Fruit fly (Drosophila melanogaster) whole organism, wandering third instar larva: ENCODE results near the gene BG642312.

Experiments
- Abd-B ChIP-seq: fragments of >200 bp; optimal IDR thresholded peaks from 2 replicates; lab custom pipeline; 2017; ENCODE audit warnings: missing biosample characterization, missing genetic modification characterization
- CG32264 ChIP-seq: fragments of 200-800 bp; sonication (Bioruptor generic); optimal IDR thresholded peaks from 2 replicates; lab custom pipeline; 2016; ENCODE audit warnings: missing biosample characterization, missing genetic modification characterization
- CG9705 ChIP-seq: fragments of 200-800 bp; sonication (Bioruptor generic); optimal IDR thresholded peaks from 2 replicates; lab custom pipeline; 2018; ENCODE audit warnings: missing biosample characterization, mild to moderate bottlenecking, missing genetic modification characterization
- CrebA ChIP-seq: fragments of 200-800 bp; sonication (Bioruptor generic); optimal IDR thresholded peaks from 2 replicates; lab custom pipeline; 2016; ENCODE audit warnings: missing biosample characterization, mild to moderate bottlenecking, missing genetic modification characterization, borderline replicate concordance
- Dfd ChIP-seq: fragments of >200 bp; optimal IDR thresholded peaks from 2 replicates; lab custom pipeline; 2017; ENCODE audit warnings: missing biosample characterization, missing genetic modification characterization
- Dif ChIP-seq: fragments of 200-275, 200-300 bp; sonication (Bioruptor generic); optimal IDR thresholded peaks from 2 replicates; lab custom pipeline; 2018; ENCODE audit warnings: missing biosample characterization, missing genetic modification characterization; ENCODE audit not compliant: partially characterized antibody
- GATAd ChIP-seq: sonication (Bioruptor generic); optimal IDR thresholded peaks from 2 replicates; lab custom pipeline; 2016; ENCODE audit warnings: missing biosample characterization, missing genetic modification characterization
- HLH106 ChIP-seq: fragments of 200-800 bp; optimal IDR thresholded peaks from 3 replicates; lab custom pipeline; 2019; ENCODE audit warnings: missing biosample characterization, mild to moderate bottlenecking, missing genetic modification characterization, moderate library complexity
- Hnf4 ChIP-seq: fragments of 200-800 bp; sonication (Bioruptor generic); optimal IDR thresholded peaks from 2 replicates; lab custom pipeline; 2016; ENCODE audit warnings: missing biosample characterization, mild to moderate bottlenecking, missing genetic modification characterization
- Hr78 ChIP-seq: fragments of >200 bp; optimal IDR thresholded peaks from 2 replicates; lab custom pipeline; 2017; ENCODE audit warnings: missing biosample characterization, missing genetic modification characterization
- Hr83 ChIP-seq: fragments of 200-300 bp; sonication (Bioruptor generic); optimal IDR thresholded peaks from 2 replicates; lab custom pipeline; 2016; ENCODE audit warnings: missing biosample characterization, mild to moderate bottlenecking, missing genetic modification characterization, moderate library complexity; ENCODE audit not compliant: poor library complexity, severe bottlenecking
- Jra ChIP-seq: sonication (Bioruptor generic); optimal IDR thresholded peaks from 2 replicates; lab custom pipeline; 2016; ENCODE audit warnings: missing biosample characterization, missing genetic modification characterization
- Mio ChIP-seq: sonication (Bioruptor generic); optimal IDR thresholded peaks from 2 replicates; lab custom pipeline; 2016; ENCODE audit warnings: missing biosample characterization, missing genetic modification characterization
- Myc ChIP-seq: fragments of >200 bp; optimal IDR thresholded peaks from 2 replicates; lab custom pipeline; 2017
- N ChIP-seq: fragments of >200 bp; optimal IDR thresholded peaks from 2 replicates; lab custom pipeline; 2018; ENCODE audit warnings: missing biosample characterization, missing external identifiers, missing genetic modification characterization
- OdsH ChIP-seq: fragments of 200-800 bp; sonication (Bioruptor generic); optimal IDR thresholded peaks from 2 replicates; lab custom pipeline; 2016; ENCODE audit warnings: missing biosample characterization, mild to moderate bottlenecking, missing genetic modification characterization
- Rel ChIP-seq, 2 experiments: fragments of 200-800 bp; sonication (Bioruptor generic) in 1 of 2; optimal IDR thresholded peaks; 2 replicates in 1 of 2; 3 replicates in 1 of 2; lab custom pipeline; 2016 to 2019; ENCODE audit warnings: mild to moderate bottlenecking in 2 of 2, missing biosample characterization in 2 of 2, missing genetic modification characterization in 2 of 2, moderate library complexity in 1 of 2
- Sp1 ChIP-seq: fragments of 200-800 bp; sonication (Bioruptor generic); optimal IDR thresholded peaks from 3 replicates; lab custom pipeline; 2019; ENCODE audit warnings: missing biosample characterization, mild to moderate bottlenecking, missing genetic modification characterization, moderate library complexity
- Vsx2 ChIP-seq: fragments of 200-300, 225-300 bp; sonication (Bioruptor generic); optimal IDR thresholded peaks from 2 replicates; lab custom pipeline; 2018; ENCODE audit warnings: missing biosample characterization, missing genetic modification characterization; ENCODE audit not compliant: partially characterized antibody
- br ChIP-seq: fragments of 200-800 bp; sonication (Bioruptor generic); optimal IDR thresholded peaks from 2 replicates; lab custom pipeline; 2016; ENCODE audit warnings: missing biosample characterization, missing genetic modification characterization
- brk ChIP-seq: fragments of 200-800 bp; sonication (Bioruptor generic); optimal IDR thresholded peaks from 2 replicates; lab custom pipeline; 2016; ENCODE audit warnings: missing biosample characterization, mild to moderate bottlenecking, missing genetic modification characterization
- dl ChIP-seq, 2 experiments: fragments of 175-275, 200-275 bp in 1 of 2; fragments of 200-275 bp in 1 of 2; sonication (Bioruptor generic); optimal IDR thresholded peaks; lab custom pipeline; 2018; ENCODE audit warnings: mild to moderate bottlenecking in 2 of 2, missing biosample characterization in 2 of 2, missing genetic modification characterization in 2 of 2, moderate library complexity in 2 of 2; ENCODE audit not compliant: partially characterized antibody in 2 of 2, insufficient read depth in 1 of 2
- dmrt93B ChIP-seq: fragments of 200-800 bp; sonication (Bioruptor generic); optimal IDR thresholded peaks from 2 replicates; lab custom pipeline; 2018; ENCODE audit warnings: missing biosample characterization, mild to moderate bottlenecking, missing genetic modification characterization
- dsf ChIP-seq: sonication (Bioruptor generic); optimal IDR thresholded peaks from 2 replicates; lab custom pipeline; 2016; ENCODE audit warnings: missing biosample characterization, missing genetic modification characterization, borderline replicate concordance
- ey ChIP-seq: fragments of 200-800 bp; sonication (Bioruptor generic); optimal IDR thresholded peaks from 2 replicates; lab custom pipeline; 2016; ENCODE audit warnings: missing biosample characterization, missing genetic modification characterization
- foxo ChIP-seq, 2 experiments: fragments of 200-800 bp; sonication (Bioruptor generic); optimal IDR thresholded peaks; 2 replicates in 1 of 2; 3 replicates in 1 of 2; lab custom pipeline; 2016 to 2017; ENCODE audit warnings: missing biosample characterization in 2 of 2, missing genetic modification characterization in 2 of 2
- fru ChIP-seq: fragments of 200-800 bp; sonication (Bioruptor generic); optimal IDR thresholded peaks from 3 replicates; lab custom pipeline; 2016; ENCODE audit warnings: missing biosample characterization, mild to moderate bottlenecking, missing genetic modification characterization
- h ChIP-seq: fragments of 200-800 bp; sonication (Bioruptor generic); optimal IDR thresholded peaks from 3 replicates; lab custom pipeline; 2016; ENCODE audit warnings: missing biosample characterization, mild to moderate bottlenecking, missing genetic modification characterization
- jim ChIP-seq: fragments of 175-275, 200-325 bp; sonication (Bioruptor generic); optimal IDR thresholded peaks from 2 replicates; lab custom pipeline; 2016; ENCODE audit warnings: missing biosample characterization, mild to moderate bottlenecking, missing genetic modification characterization
- lola ChIP-seq: fragments of >200 bp; optimal IDR thresholded peaks from 2 replicates; lab custom pipeline; 2017; ENCODE audit warnings: missing biosample characterization, missing genetic modification characterization
- pan ChIP-seq: fragments of >200 bp; optimal IDR thresholded peaks from 2 replicates; lab custom pipeline; 2017
- psq ChIP-seq: fragments of 200-800 bp; sonication (Bioruptor generic); optimal IDR thresholded peaks from 3 replicates; lab custom pipeline; 2017; ENCODE audit warnings: missing biosample characterization, mild to moderate bottlenecking, missing genetic modification characterization, moderate library complexity
- rgr ChIP-seq: fragments of 200-800 bp; sonication (Bioruptor generic); optimal IDR thresholded peaks from 3 replicates; lab custom pipeline; 2016; ENCODE audit warnings: missing biosample characterization, mild to moderate bottlenecking, missing genetic modification characterization
- sage ChIP-seq: fragments of 200-800 bp; sonication (Bioruptor generic); optimal IDR thresholded peaks from 2 replicates; lab custom pipeline; 2016; ENCODE audit warnings: missing biosample characterization, mild to moderate bottlenecking, missing genetic modification characterization
- sv ChIP-seq: fragments of 200-800 bp; sonication (Bioruptor generic); optimal IDR thresholded peaks from 3 replicates; lab custom pipeline; 2016; ENCODE audit warnings: missing biosample characterization, missing genetic modification characterization
- tai ChIP-seq: sonication (Bioruptor generic); optimal IDR thresholded peaks from 2 replicates; lab custom pipeline; 2016; ENCODE audit warnings: missing biosample characterization, missing genetic modification characterization
- usp ChIP-seq: fragments of >200 bp; optimal IDR thresholded peaks from 2 replicates; lab custom pipeline; 2017; ENCODE audit warnings: missing biosample characterization, missing genetic modification characterization
- woc ChIP-seq: sonication (Bioruptor generic); optimal IDR thresholded peaks from 2 replicates; lab custom pipeline; 2016; ENCODE audit warnings: missing biosample characterization, mild to moderate bottlenecking, missing genetic modification characterization

The BG642312 gene

DNA sequence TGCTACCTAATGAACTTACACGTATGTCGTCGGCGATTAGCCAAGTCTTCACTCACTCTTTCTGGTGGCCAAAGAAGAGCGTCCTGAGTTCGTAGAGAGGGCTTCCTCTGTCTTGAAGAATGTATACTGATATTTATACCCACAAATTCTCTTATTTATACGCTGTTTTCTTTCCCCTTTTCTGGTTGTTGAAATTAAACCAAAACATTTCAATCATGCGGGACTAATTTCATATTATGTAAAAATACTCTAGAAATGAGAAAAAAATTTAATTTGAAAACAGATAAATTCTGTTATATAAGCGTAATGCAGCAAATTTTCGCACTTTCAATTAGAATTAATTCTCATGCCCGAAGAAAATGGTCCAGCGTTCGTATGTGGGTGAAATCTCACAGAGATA is at the start of gene BG642312:
TSS of gene BG642312 (minus strand) at position 101 of the 400 bp plus-strand sequence.
- TF ChIP-seq Jra (GFP tag; lab: Kevin White, UChicago): no peak
- no peak for TF ChIP-seq Dif (GFP tag; lab: Kevin White, UChicago)
- TF ChIP-seq N (GFP tag; lab: Kevin White, UChicago): no peak
- no peak for TF ChIP-seq dl (GFP tag; optimal IDR thresholded peaks at IDR 0.05; lab: Kevin White, UChicago; ENCODE audit: insufficient read depth in 1 of 2, partially characterized antibody in 2 of 2)
- TF ChIP-seq CrebA (GFP tag; lab: Kevin White, UChicago): no peak
- no peak for TF ChIP-seq usp (GFP tag; lab: Kevin White, UChicago)
- no peak for TF ChIP-seq lola (GFP tag; lab: Kevin White, UChicago)
- TF ChIP-seq Mio: no peak
- no peak for TF ChIP-seq Vsx2
- no peak for TF ChIP-seq fru (GFP tag; lab: Kevin White, UChicago)
- TF ChIP-seq h: no peak
- no peak for TF ChIP-seq woc (GFP tag; lab: Kevin White, UChicago)

- TF ChIP-seq CG32264 (no peak), fru (GFP tag; lab: Kevin White, UChicago) (no peak), dsf (no peak), foxo (GFP tag; optimal IDR thresholded peaks at IDR 0.05; lab: Kevin White, UChicago) (no peak), psq (GFP tag; lab: Kevin White, UChicago) (no peak), OdsH (no peak), N (GFP tag; lab: Kevin White, UChicago) (no peak), tai (GFP tag; lab: Kevin White, UChicago) (no peak), Mio (no peak), br (GFP tag; lab: Kevin White, UChicago) (no peak)
These were observed 42.3 kb upstream of the BG642312 start, which contains the start of gene CG43168 for dm6 chr3L:6275487-6275886. TSS of gene CG43168 (plus strand) at chr3L:6275787.

- TF ChIP-seq usp (GFP tag; lab: Kevin White, UChicago) (no peak), Dif (GFP tag; lab: Kevin White, UChicago) (no peak), CrebA (GFP tag; lab: Kevin White, UChicago) (no peak), OdsH (no peak), Rel (GFP tag; optimal IDR thresholded peaks at IDR 0.05; lab: Kevin White, UChicago) (no peak), Rel (tag; optimal IDR thresholded peaks at IDR 0.05; lab: Kevin White, UChicago) (no peak), fru (GFP tag; lab: Kevin White, UChicago) (no peak), sage (GFP tag; lab: Kevin White, UChicago) (no peak), Mio (no peak), dmrt93B (GFP tag; lab: Kevin White, UChicago) (no peak), Vsx2 (no peak), brk (GFP tag; lab: Kevin White, UChicago) (no peak), pan (lab: Kevin White, UChicago) (no peak), tai (GFP tag; lab: Kevin White, UChicago) (no peak), N (GFP tag; lab: Kevin White, UChicago) (no peak), br (GFP tag; lab: Kevin White, UChicago) (no peak)
- TF ChIP-seq, all 38 proteins: peak for 0
These were observed 41.7 kb upstream of the BG642312 start for dm6 chr3L:6274929-6275328.

dm6 chr3L:6270283-6270682 is 37.1 kb upstream of the BG642312 start:
- TF ChIP-seq brk (GFP tag; lab: Kevin White, UChicago) (peak; percentile 18), h (peak; percentile 52), CG32264 (no peak), Sp1 (GFP tag; lab: Kevin White, UChicago) (peak; percentile 31), OdsH (peak; percentile 48), ey (GFP tag; lab: Kevin White, UChicago) (peak; percentile 27), CG9705 (GFP tag; lab: Kevin White, UChicago) (no peak), Dif (GFP tag; lab: Kevin White, UChicago) (no peak), foxo (GFP tag; optimal IDR thresholded peaks at IDR 0.05; lab: Kevin White, UChicago) (peak in 1 of 2 experiments; percentile 62), Jra (GFP tag; lab: Kevin White, UChicago) (no peak), Hr83 (no peak), dl (GFP tag; optimal IDR thresholded peaks at IDR 0.05; lab: Kevin White, UChicago; ENCODE audit: insufficient read depth in 1 of 2, partially characterized antibody in 2 of 2) (no peak), fru (GFP tag; lab: Kevin White, UChicago) (peak; percentile 55), rgr (GFP tag; lab: Kevin White, UChicago) (peak; percentile 35), HLH106 (tag; lab: Kevin White, UChicago) (peak; percentile 41), br (GFP tag; lab: Kevin White, UChicago) (no peak), Vsx2 (no peak), lola (GFP tag; lab: Kevin White, UChicago) (no peak), Hr78 (GFP tag; lab: Kevin White, UChicago) (no peak), psq (GFP tag; lab: Kevin White, UChicago) (peak; percentile 27), dsf (no peak), CrebA (GFP tag; lab: Kevin White, UChicago) (no peak), pan (lab: Kevin White, UChicago) (no peak), Dfd (GFP tag; lab: Kevin White, UChicago) (no peak), sv (no peak), dmrt93B (GFP tag; lab: Kevin White, UChicago) (no peak), jim (GFP tag; lab: Kevin White, UChicago) (no peak), woc (GFP tag; lab: Kevin White, UChicago) (peak; percentile 25), Myc (no peak), Mio (no peak), Hnf4 (GFP tag; lab: Kevin White, UChicago) (peak; percentile 28), tai (GFP tag; lab: Kevin White, UChicago) (no peak), N (GFP tag; lab: Kevin White, UChicago) (no peak), Abd-B (no peak), Rel (GFP tag; optimal IDR thresholded peaks at IDR 0.05; lab: Kevin White, UChicago) (no peak), Rel (tag; optimal IDR thresholded peaks at IDR 0.05; lab: Kevin White, UChicago) (no peak), GATAd (GFP tag; lab: Kevin White, UChicago) (no peak)
